Worm (Caenorhabditis elegans): ENCODE measurements around the gene madf-11.

madf-11 gene

ce11 chrIII:5611604-5612324, 8.5 kb upstream of the madf-11 start, which contains the start of gene bas-1:
bas-1 (plus strand) TSS chrIII:5612274.
- no peak for TF ChIP-seq ceh-18 (tag; optimal IDR thresholded peaks at IDR 0.05)
- TF ChIP-seq nhr-232 (tag; optimal IDR thresholded peaks at IDR 0.05): no peak
- TF ChIP-seq madf-2 (tag; optimal IDR thresholded peaks at IDR 0.05): no peak
- no peak for TF ChIP-seq zip-5 (tag; optimal IDR thresholded peaks at IDR 0.05)
- TF ChIP-seq tbx-7 (tag; optimal IDR thresholded peaks at IDR 0.05): no peak
- no peak for TF ChIP-seq C08G9.2 (tag; optimal IDR thresholded peaks at IDR 0.05)
- TF ChIP-seq odd-2 (tag; optimal IDR thresholded peaks at IDR 0.05): no peak
- no peak for TF ChIP-seq pax-1 (tag; optimal IDR thresholded peaks at IDR 0.05)
- no peak for TF ChIP-seq pha-2 (tag; optimal IDR thresholded peaks at IDR 0.05)

- TF ChIP-seq elt-2 (tag; optimal IDR thresholded peaks at IDR 0.05): peak; percentile 44
- no peak for TF ChIP-seq odd-2 (tag; optimal IDR thresholded peaks at IDR 0.05)
- no peak for TF ChIP-seq ama-1 (optimal IDR thresholded peaks at IDR 0.05)
- TF ChIP-seq pag-3 (tag; optimal IDR thresholded peaks at IDR 0.05; ENCODE audit: borderline replicate concordance): no peak
- no peak for TF ChIP-seq npax-4 (tag; optimal IDR thresholded peaks at IDR 0.05)
These were observed 7.0 kb upstream of the madf-11 start, which contains the start of gene C05D2.8 for ce11 chrIII:5610276-5610675. C05D2.8 (minus strand) TSS chrIII:5610346.

- TF ChIP-seq hlh-13 (GFP tag; optimal IDR thresholded peaks at IDR 0.05) (no peak), ceh-45 (GFP tag; IDR thresholded peaks at IDR 0.05) (no peak), ceh-19 (GFP tag; optimal IDR thresholded peaks at IDR 0.05) (no peak), ceh-31 (tag; optimal IDR thresholded peaks at IDR 0.05) (no peak), ceh-2 (tag; optimal IDR thresholded peaks at IDR 0.05) (no peak), dve-1 (tag; optimal IDR thresholded peaks at IDR 0.05) (no peak), C38D4.7 (GFP tag; optimal IDR thresholded peaks at IDR 0.05) (no peak), pag-3 (tag; optimal IDR thresholded peaks at IDR 0.05; ENCODE audit: borderline replicate concordance) (no peak), unc-55 (GFP tag; optimal IDR thresholded peaks at IDR 0.05) (no peak), unc-86 (tag; optimal IDR thresholded peaks at IDR 0.05) (no peak), rnt-1 (tag; optimal IDR thresholded peaks at IDR 0.05) (no peak), lin-11 (tag; optimal IDR thresholded peaks at IDR 0.05) (no peak), ceh-6 (GFP tag; optimal IDR thresholded peaks at IDR 0.05) (no peak)
These were observed 791 bp upstream of the madf-11 start, which contains the start of gene xnd-1 for ce11 chrIII:5604080-5604479. xnd-1 (plus strand) TSS chrIII:5604460.

ce11 chrIII:5601999-5602398, 1.3 kb downstream of the madf-11 start:
- TF ChIP-seq unc-86 (tag; optimal IDR thresholded peaks at IDR 0.05) (peak; percentile 92), sox-2 (GFP tag; IDR thresholded peaks at IDR 0.05) (peak; percentile 88), unc-42 (tag; optimal IDR thresholded peaks at IDR 0.05) (no peak), lim-6 (tag; optimal IDR thresholded peaks at IDR 0.05) (peak; percentile 51), ceh-34 (tag; optimal IDR thresholded peaks at IDR 0.05) (peak; percentile 88), hlh-13 (GFP tag; optimal IDR thresholded peaks at IDR 0.05) (peak; percentile 89), rnt-1 (tag; optimal IDR thresholded peaks at IDR 0.05) (peak; percentile 88), ama-1 (optimal IDR thresholded peaks at IDR 0.05) (no peak), hlh-6 (tag; optimal IDR thresholded peaks at IDR 0.05) (peak; percentile 98), ceh-30 (tag; optimal IDR thresholded peaks at IDR 0.05) (peak; percentile 10), pqm-1 (tag; optimal IDR thresholded peaks at IDR 0.05) (peak; percentile 66), odd-2 (tag; optimal IDR thresholded peaks at IDR 0.05) (peak; percentile 65), ceh-9 (tag; optimal IDR thresholded peaks at IDR 0.05) (peak; percentile 54), ref-2 (tag; optimal IDR thresholded peaks at IDR 0.05) (peak; percentile 92), pros-1 (tag; optimal IDR thresholded peaks at IDR 0.05) (peak; percentile 19), madf-2 (tag; optimal IDR thresholded peaks at IDR 0.05) (peak; percentile 86), ahr-1 (tag; optimal IDR thresholded peaks at IDR 0.05) (peak; percentile 82), ztf-16 (tag; optimal IDR thresholded peaks at IDR 0.05) (peak; percentile 92), pat-9 (tag; optimal IDR thresholded peaks at IDR 0.05) (peak; percentile 97), ets-4 (tag; optimal IDR thresholded peaks at IDR 0.05) (peak; percentile 85), ceh-14 (tag; optimal IDR thresholded peaks at IDR 0.05) (peak; percentile 84), pag-3 (tag; optimal IDR thresholded peaks at IDR 0.05; ENCODE audit: borderline replicate concordance) (no peak), pha-2 (tag; optimal IDR thresholded peaks at IDR 0.05) (peak; percentile 91), npax-4 (tag; optimal IDR thresholded peaks at IDR 0.05) (peak; percentile 85), C08G9.2 (tag; optimal IDR thresholded peaks at IDR 0.05) (peak; percentile 78), hlh-15 (tag; optimal IDR thresholded peaks at IDR 0.05) (peak; percentile 36), hlh-30 (tag; optimal IDR thresholded peaks at IDR 0.05; ENCODE audit: insufficient read depth) (peak; percentile 61), K02D7.2 (tag; optimal IDR thresholded peaks at IDR 0.05) (peak; percentile 80), C38D4.7 (GFP tag; optimal IDR thresholded peaks at IDR 0.05) (peak; percentile 90), tbx-7 (tag; optimal IDR thresholded peaks at IDR 0.05) (peak; percentile 72), ceh-18 (tag; optimal IDR thresholded peaks at IDR 0.05) (peak; percentile 90), che-1 (tag; optimal IDR thresholded peaks at IDR 0.05) (peak; percentile 90), ceh-45 (GFP tag; IDR thresholded peaks at IDR 0.05) (peak; percentile 93)
